Fruit fly (Drosophila melanogaster) whole organism, pupa: ENCODE results near the gene CG9667.

Experiments
- CG10348 ChIP-seq: fragments of 200-800 bp; sonication (Bioruptor generic); IDR thresholded peaks from 2 replicates; pipeline ENCODE4 v1.3.6; 2022; ENCODE audit warnings: missing biosample characterization, missing genetic modification characterization
- CG12605 ChIP-seq: fragments of 200-800 bp; sonication (Bioruptor generic); IDR thresholded peaks from 2 replicates; pipeline ENCODE4 v1.3.6; 2022; ENCODE audit warnings: missing biosample characterization, missing genetic modification characterization
- CG13204 ChIP-seq: fragments of 200-800 bp; sonication (Bioruptor generic); optimal IDR thresholded peaks from 2 replicates; lab custom pipeline; 2018; ENCODE audit warnings: missing biosample characterization, mild to moderate bottlenecking, missing genetic modification characterization, moderate library complexity
- CG14655 ChIP-seq: fragments of 200-800 bp; sonication (Bioruptor generic); optimal IDR thresholded peaks from 3 replicates; lab custom pipeline; 2017; ENCODE audit warnings: mild to moderate bottlenecking, missing biosample characterization, missing genetic modification reagents, missing genetic modification characterization
- CG15710 ChIP-seq: fragments of 200-800 bp; sonication (Bioruptor generic); optimal IDR thresholded peaks from 2 replicates; lab custom pipeline; 2018; ENCODE audit warnings: missing biosample characterization, mild to moderate bottlenecking, missing genetic modification characterization, moderate library complexity
- CG17806 ChIP-seq: fragments of 200-800 bp; sonication (Bioruptor generic); optimal IDR thresholded peaks from 2 replicates; lab custom pipeline; 2018; ENCODE audit warnings: missing biosample characterization, mild to moderate bottlenecking, missing genetic modification characterization, moderate library complexity
- CG32121 ChIP-seq: fragments of 200-800 bp; sonication (Bioruptor generic); IDR thresholded peaks from 2 replicates; pipeline ENCODE4 v1.3.6; 2022; ENCODE audit warnings: missing biosample characterization, missing genetic modification characterization
- CG34367 ChIP-seq: fragments of 200-800 bp; sonication (Bioruptor generic); optimal IDR thresholded peaks from 2 replicates; lab custom pipeline; 2018; ENCODE audit warnings: missing biosample characterization, mild to moderate bottlenecking, missing genetic modification characterization
- CG4496 ChIP-seq: fragments of 200-800 bp; sonication (Bioruptor generic); IDR thresholded peaks from 3 replicates; pipeline ENCODE4 v1.3.6; 2022; ENCODE audit warnings: missing biosample characterization, missing genetic modification characterization
- CG8159 ChIP-seq: fragments of 200-800 bp; sonication (Bioruptor generic); optimal IDR thresholded peaks from 3 replicates; lab custom pipeline; 2018; ENCODE audit warnings: missing biosample characterization, mild to moderate bottlenecking, missing genetic modification characterization, moderate library complexity
- CG8301 ChIP-seq: fragments of 200-800 bp; sonication (Bioruptor generic); optimal IDR thresholded peaks from 2 replicates; lab custom pipeline; 2018; ENCODE audit warnings: missing biosample characterization, mild to moderate bottlenecking, missing genetic modification characterization
- CG9948 ChIP-seq: fragments of 200-800 bp; sonication (Bioruptor generic); optimal IDR thresholded peaks from 2 replicates; lab custom pipeline; 2018; ENCODE audit warnings: missing biosample characterization, mild to moderate bottlenecking, missing genetic modification characterization, moderate library complexity
- D1 ChIP-seq: fragments of 200-800 bp; sonication (Bioruptor generic); optimal IDR thresholded peaks from 2 replicates; lab custom pipeline; 2018; ENCODE audit warnings: missing biosample characterization, mild to moderate bottlenecking, missing genetic modification characterization, moderate library complexity
- EcR ChIP-seq: fragments of 200-800 bp; sonication (Bioruptor generic); optimal IDR thresholded peaks from 3 replicates; lab custom pipeline; 2019; ENCODE audit warnings: missing biosample characterization, missing genetic modification characterization, mild to moderate bottlenecking, moderate library complexity, missing genetic modification reagents
- Ets98B ChIP-seq: fragments of 200-800 bp; sonication (Bioruptor generic); IDR thresholded peaks from 2 replicates; pipeline ENCODE4 v1.3.6; 2022; ENCODE audit warnings: missing biosample characterization, missing genetic modification characterization
- Pif1A ChIP-seq: fragments of 200-800 bp; sonication (Bioruptor generic); optimal IDR thresholded peaks from 3 replicates; lab custom pipeline; 2016; ENCODE audit warnings: missing biosample characterization, missing genetic modification characterization
- Pif1B ChIP-seq: fragments of 200-800 bp; sonication (Bioruptor generic); optimal IDR thresholded peaks from 3 replicates; lab custom pipeline; 2016; ENCODE audit warnings: missing biosample characterization, missing genetic modification characterization
- Snoo ChIP-seq: fragments of 200-800 bp; sonication (Bioruptor generic); optimal IDR thresholded peaks from 3 replicates; lab custom pipeline; 2017; ENCODE audit warnings: missing biosample characterization, mild to moderate bottlenecking, missing genetic modification characterization, inconsistent platforms
- fd96Ca ChIP-seq: fragments of 200-800 bp; sonication (Bioruptor generic); IDR thresholded peaks from 3 replicates; pipeline ENCODE4 v1.3.6; 2022; ENCODE audit warnings: missing biosample characterization, missing genetic modification characterization
- gl ChIP-seq: fragments of 200-800 bp; sonication (Bioruptor generic); optimal IDR thresholded peaks from 2 replicates; lab custom pipeline; 2018; ENCODE audit warnings: missing biosample characterization, mild to moderate bottlenecking, missing genetic modification characterization
- rn ChIP-seq: fragments of 200-800 bp; sonication (Bioruptor generic); IDR thresholded peaks from 2 replicates; pipeline ENCODE4 v1.3.6; 2022; ENCODE audit warnings: missing biosample characterization, missing genetic modification characterization

The CG9667 gene

DNA sequence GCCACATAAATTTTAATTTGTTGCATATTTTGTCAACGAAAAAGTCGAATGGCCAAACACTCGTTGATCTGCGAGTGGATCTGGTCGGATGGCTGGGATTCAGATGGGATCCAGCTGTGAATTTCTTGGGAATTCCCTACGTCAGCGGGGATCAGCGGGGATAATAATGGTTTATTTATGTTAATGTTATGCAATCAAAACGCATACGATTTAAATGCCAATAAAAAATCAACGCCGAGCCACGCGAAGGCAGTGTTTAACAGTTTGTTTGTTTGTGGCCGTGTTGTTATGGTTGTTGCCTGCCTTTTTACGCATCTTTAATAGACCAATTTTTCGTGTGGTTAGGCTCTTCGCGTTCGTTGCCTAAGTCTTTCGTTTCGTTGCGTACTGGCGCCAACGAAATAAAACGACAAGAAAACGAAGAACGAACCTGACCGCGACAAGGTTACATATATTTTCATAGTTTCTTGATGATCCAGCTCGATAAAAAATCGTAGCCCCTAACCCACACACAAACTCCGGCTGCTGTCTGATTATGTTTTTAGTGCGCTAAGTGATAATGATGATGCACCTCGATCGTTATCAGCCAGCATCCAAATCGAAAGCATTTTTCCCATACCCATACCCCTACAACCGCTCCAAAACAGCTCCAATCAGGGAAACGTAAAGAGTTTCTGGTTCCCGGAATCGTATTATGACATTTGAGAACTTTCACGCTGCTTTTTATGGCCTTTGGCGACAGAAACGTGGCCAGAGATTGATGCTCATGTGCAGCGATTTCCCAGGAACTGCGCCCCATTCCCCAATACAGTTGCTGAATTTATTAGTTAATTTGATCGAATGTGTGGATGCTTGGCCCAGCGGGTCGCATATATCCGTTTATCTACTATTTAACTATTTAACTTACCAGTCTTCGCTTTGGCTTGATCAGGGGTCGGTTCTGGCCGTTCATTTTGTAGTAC lies 34.2 kb upstream of the CG9667 start:
- TF ChIP-seq gl (tag; lab: Kevin White, UChicago), result no peak
- no peak for TF ChIP-seq Snoo (tag; lab: Kevin White, UChicago)
- no peak for TF ChIP-seq CG8159
- TF ChIP-seq CG32121 (GFP tag; lab: Robert Waterston, UW), result no peak
- no peak for TF ChIP-seq CG9948
- no peak for TF ChIP-seq CG13204 (GFP tag; lab: Kevin White, UChicago)
- TF ChIP-seq Ets98B, result no peak
- TF ChIP-seq Pif1B, result no peak
- TF ChIP-seq D1, result no peak
- TF ChIP-seq EcR, result no peak
- no peak for TF ChIP-seq rn (GFP tag; lab: Robert Waterston, UW)
- no peak for TF ChIP-seq CG17806 (tag; lab: Kevin White, UChicago)
- TF ChIP-seq Pif1A (GFP tag; lab: Kevin White, UChicago), result no peak
- TF ChIP-seq CG8301, result no peak

DNA sequence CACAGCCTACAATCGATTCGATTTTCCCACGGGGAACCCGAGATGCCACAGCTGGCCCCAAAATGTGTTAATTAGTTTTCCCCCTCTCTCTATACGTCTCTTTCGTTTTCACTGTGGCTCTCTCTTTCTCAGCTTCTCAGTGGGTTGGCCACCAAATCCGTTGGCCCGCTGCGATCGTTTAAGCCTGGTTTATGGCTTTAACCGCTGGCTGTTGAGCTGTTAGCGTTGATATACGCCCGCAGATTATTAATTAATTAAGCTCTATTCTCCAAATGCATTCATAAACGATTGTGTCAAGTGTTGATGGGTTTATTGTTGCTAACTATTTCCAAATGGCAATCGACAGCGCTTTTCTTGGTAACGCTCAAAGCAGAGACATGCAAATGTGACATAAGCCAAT lies 32.2 kb upstream of the CG9667 start:
- TF ChIP-seq CG8301, result no peak
- TF ChIP-seq CG9948, result no peak
- TF ChIP-seq rn (GFP tag; lab: Robert Waterston, UW), result no peak
- TF ChIP-seq D1, result no peak
- no peak for TF ChIP-seq CG4496
- TF ChIP-seq CG17806 (tag; lab: Kevin White, UChicago), result no peak
- no peak for TF ChIP-seq CG10348 (GFP tag; lab: Robert Waterston, UW)

DNA sequence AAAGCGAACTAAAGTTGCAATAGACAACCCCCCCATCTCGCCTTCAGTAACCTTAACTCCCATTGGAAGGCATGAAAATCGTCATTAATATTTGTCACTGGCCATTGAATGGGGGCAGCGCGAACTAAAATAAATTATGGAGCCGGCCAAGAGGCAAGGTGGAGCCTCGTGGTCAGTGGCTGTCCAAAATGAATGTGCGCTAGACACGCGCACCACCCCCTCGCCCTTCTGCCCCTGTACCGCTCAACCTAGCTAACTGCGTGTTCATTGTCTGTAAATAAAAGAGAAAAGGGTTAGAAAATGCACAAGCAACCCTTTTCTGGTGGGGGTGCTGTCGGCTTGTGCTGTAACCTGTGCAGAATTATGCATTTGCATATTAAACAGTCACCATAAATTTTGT lies 31.1 kb upstream of the CG9667 start:
- no peak for TF ChIP-seq CG14655 (GFP tag; lab: Kevin White, UChicago)
- no peak for TF ChIP-seq CG4496
- no peak for TF ChIP-seq CG32121 (GFP tag; lab: Robert Waterston, UW)
- TF ChIP-seq EcR, result no peak
- no peak for TF ChIP-seq CG15710 (tag; lab: Kevin White, UChicago)
- no peak for TF ChIP-seq CG8159
- TF ChIP-seq fd96Ca (GFP tag; lab: Robert Waterston, UW), result no peak

DNA sequence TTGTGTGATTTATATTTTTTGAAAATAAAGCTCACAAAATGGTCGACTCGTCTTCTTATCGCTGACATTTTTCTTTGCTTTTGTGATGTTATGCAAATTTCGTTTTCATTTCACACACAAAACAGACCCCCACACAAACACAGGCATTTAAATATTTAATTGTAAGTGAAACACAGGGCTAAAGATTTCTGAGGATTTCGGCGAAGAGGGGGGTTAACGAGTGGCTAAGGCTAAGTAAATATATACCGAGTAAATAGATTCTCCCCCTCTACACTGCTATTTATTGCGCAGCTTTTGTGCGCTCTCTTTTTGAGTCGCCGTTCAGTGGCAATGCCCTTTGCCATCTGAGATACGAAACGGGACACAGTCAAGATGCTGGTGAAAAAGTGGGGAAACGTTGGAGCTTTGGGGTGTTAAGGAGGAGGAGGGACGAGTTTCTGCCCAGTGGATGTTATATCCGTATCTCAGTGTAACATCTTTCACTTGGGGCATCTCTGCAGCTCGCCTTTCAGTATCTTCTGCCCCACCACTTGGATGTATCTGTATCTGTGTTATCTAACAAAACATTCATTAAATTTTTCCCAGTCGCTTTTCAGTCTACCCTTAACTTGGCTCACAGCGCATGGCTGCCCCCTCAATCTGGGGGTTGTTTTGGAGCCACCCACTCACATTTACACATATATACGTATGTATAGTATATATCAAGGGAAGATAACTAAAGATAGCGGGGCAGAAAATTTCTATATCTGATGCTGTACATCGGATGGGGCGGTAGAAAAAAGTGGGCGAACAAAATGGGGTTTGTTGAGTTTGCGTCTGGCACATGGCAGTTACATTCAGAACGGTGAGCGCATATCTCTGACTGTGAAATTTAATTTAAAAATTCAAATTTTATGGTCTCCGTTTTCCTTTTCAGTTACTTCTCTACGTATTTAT lies 29.8 kb upstream of the CG9667 start:
- TF ChIP-seq Snoo (tag; lab: Kevin White, UChicago) (no peak), EcR (peak; percentile 30), CG34367 (no peak)

DNA sequence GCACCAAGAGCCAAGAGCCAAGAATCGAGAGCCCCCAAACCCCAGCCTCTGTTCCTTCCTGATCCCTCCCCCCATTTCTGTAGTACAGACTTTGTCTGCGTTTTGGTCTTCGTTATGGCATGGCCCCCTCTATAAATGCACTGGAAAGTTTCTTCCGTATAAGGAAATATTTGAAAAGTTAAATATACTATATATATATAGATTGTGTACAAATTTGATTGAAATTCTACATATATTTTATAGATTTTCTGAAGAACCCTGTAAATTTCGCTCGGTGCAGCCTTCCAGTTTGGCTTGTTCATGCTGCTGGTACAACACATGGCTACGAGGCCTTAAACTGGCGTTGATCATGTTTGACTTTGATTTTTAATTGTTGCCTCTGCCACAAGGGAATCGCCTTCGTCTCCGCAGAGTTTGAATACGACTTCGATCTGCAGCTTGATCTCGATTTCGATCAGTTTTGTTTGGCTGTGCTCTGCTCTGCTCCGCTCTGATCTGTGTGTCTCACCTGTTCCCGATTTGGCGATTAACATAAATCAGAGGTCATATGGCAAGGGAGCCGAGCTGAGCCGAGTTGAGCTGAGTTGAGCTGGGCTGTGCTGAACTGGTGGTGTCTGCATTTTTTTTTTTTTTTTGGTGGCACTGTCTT lies 27.9 kb upstream of the CG9667 start:
- peak; percentile 82 for TF ChIP-seq fd96Ca (GFP tag; lab: Robert Waterston, UW)
- TF ChIP-seq Ets98B, result peak; percentile 53
- TF ChIP-seq CG15710 (tag; lab: Kevin White, UChicago), result peak; percentile 61
- peak; percentile 66 for TF ChIP-seq CG8301
- peak; percentile 1 for TF ChIP-seq D1
- no peak for TF ChIP-seq gl (tag; lab: Kevin White, UChicago)
- TF ChIP-seq CG17806 (tag; lab: Kevin White, UChicago), result peak; percentile 66
- peak; percentile 69 for TF ChIP-seq CG9948
- no peak for TF ChIP-seq EcR
- TF ChIP-seq rn (GFP tag; lab: Robert Waterston, UW), result no peak
- TF ChIP-seq CG14655 (GFP tag; lab: Kevin White, UChicago), result peak; percentile 74
- peak; percentile 60 for TF ChIP-seq Snoo (tag; lab: Kevin White, UChicago)
- TF ChIP-seq CG34367, result peak; percentile 31
- TF ChIP-seq Pif1A (GFP tag; lab: Kevin White, UChicago), result peak; percentile 45
- no peak for TF ChIP-seq CG13204 (GFP tag; lab: Kevin White, UChicago)
- TF ChIP-seq CG12605 (GFP tag; lab: Robert Waterston, UW), result peak; percentile 47; the same call in 1 of the 2 replicates
- TF ChIP-seq CG4496, result peak; percentile 79
- no peak for TF ChIP-seq CG10348 (GFP tag; lab: Robert Waterston, UW)
- TF ChIP-seq CG32121 (GFP tag; lab: Robert Waterston, UW), result 0 out of 2 replicates have a peak, but pooled peaks have one; percentile 22
- peak; percentile 74 for TF ChIP-seq Pif1B
- TF ChIP-seq CG8159, result peak; percentile 70
